Worm (Caenorhabditis elegans) whole organism, mixed stage, embryonic: ENCODE measurements around the gene F26A1.7.

Source experiments
- blmp-1 ChIP-seq: fragments of 150-350 bp; optimal IDR thresholded peaks from 2 replicates; lab custom pipeline; 2014; ENCODE audit warnings: missing biosample characterization, missing genetic modification characterization
- cnd-1 ChIP-seq: fragments of 200-800 bp; sonication (Bioruptor generic); optimal IDR thresholded peaks from 2 replicates; lab custom pipeline; 2018; ENCODE audit warnings: mild to moderate bottlenecking, missing genetic modification characterization, missing compliant biosample characterization
- elt-3 ChIP-seq: fragments of 150-350 bp; optimal IDR thresholded peaks from 2 replicates; lab custom pipeline; 2014; ENCODE audit warnings: missing biosample characterization, missing genetic modification characterization
- lsy-2 ChIP-seq: fragments of 150-350 bp; optimal IDR thresholded peaks from 2 replicates; lab custom pipeline; 2014; ENCODE audit warnings: missing biosample characterization, missing genetic modification characterization
- nhr-237 ChIP-seq: fragments of 150-350 bp; optimal IDR thresholded peaks from 2 replicates; lab custom pipeline; 2014; ENCODE audit warnings: missing biosample characterization, missing genetic modification characterization

DNA sequence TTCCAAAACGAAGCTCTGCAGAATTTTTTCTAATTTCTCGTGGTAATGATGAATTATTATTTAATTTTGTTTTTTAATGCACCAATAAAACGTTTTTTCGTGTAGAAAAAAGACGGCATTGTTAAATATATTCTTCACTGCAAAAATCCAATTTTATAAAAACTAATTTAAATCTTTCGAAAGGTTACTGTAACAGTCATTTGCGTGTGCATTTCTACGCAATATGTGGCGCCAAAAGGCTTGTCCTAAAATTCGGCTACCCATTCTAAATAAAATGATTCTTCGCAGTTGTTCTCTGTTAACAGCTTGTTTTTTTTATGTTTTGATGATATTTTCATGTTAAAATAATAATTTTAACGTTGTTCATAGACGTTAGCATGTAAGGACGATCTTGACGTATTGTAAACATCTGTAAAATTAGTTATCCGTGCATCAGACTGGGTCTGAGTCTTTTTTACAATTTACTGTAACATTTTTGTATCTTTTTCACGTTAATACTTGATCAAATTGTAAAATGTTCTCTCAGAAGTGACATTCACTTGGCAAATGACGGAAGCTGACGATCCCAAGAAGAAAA, 27.1 kb downstream of the F26A1.7 start, which contains the start of gene mip-1:
- no peak for TF ChIP-seq cnd-1
- no peak for TF ChIP-seq lsy-2
- TF ChIP-seq blmp-1: no peak
- TF ChIP-seq elt-3: no peak
- no peak for TF ChIP-seq nhr-237 (tag; lab: Kevin White, UChicago)
